Worm (Caenorhabditis elegans) whole organism, L1 larva: ENCODE measurements around the gene ZK666.1.

Experiments
- C16A3.4 ChIP-seq: fragments of 150-350 bp; optimal IDR thresholded peaks from 2 replicates; lab custom pipeline; 2014; ENCODE audit warnings: missing biosample characterization, missing genetic modification characterization
- F16B12.6 ChIP-seq: fragments of 150-350 bp; optimal IDR thresholded peaks from 2 replicates; lab custom pipeline; 2014; ENCODE audit warnings: missing biosample characterization, missing genetic modification characterization
- ceh-90 ChIP-seq: sonication (generic microtip); optimal IDR thresholded peaks from 2 replicates; lab custom pipeline; 2016; ENCODE audit warnings: missing genetic modification characterization, missing compliant biosample characterization
- lir-3 ChIP-seq: sonication (generic microtip); optimal IDR thresholded peaks from 2 replicates; lab custom pipeline; 2016; ENCODE audit warnings: mild to moderate bottlenecking, missing genetic modification characterization, moderate library complexity, missing compliant biosample characterization; ENCODE audit not compliant: poor library complexity
- lsy-2 ChIP-seq, 2 experiments: fragments of 150-350 bp; optimal IDR thresholded peaks; 2 replicates each; lab custom pipeline; 2014; ENCODE audit warnings: missing biosample characterization in 2 of 2, missing genetic modification characterization in 2 of 2
- mab-9 ChIP-seq: fragments of 200-800 bp; sonication (Bioruptor generic); IDR thresholded peaks from 2 replicates; pipeline ENCODE4 v1.3.6; 2022; ENCODE audit warnings: missing genetic modification reagents, missing genetic modification characterization, missing compliant biosample characterization
- swsn-7 ChIP-seq: sonication (generic microtip); optimal IDR thresholded peaks from 2 replicates; lab custom pipeline; 2016; ENCODE audit warnings: missing genetic modification characterization, missing compliant biosample characterization
- unc-130 ChIP-seq: fragments of 150-350 bp; optimal IDR thresholded peaks from 2 replicates; lab custom pipeline; 2017; ENCODE audit warnings: missing biosample characterization, missing genetic modification characterization, inconsistent platforms
- unc-30 ChIP-seq: sonication (generic microtip); optimal IDR thresholded peaks from 2 replicates; lab custom pipeline; 2017; ENCODE audit warnings: missing biosample characterization, missing genetic modification characterization
- zag-1 ChIP-seq: fragments of 150-350 bp; optimal IDR thresholded peaks from 2 replicates; lab custom pipeline; 2014; ENCODE audit warnings: missing biosample characterization, missing genetic modification characterization

Gene ZK666.1

ce11 chrII:10435836-10436235, 35.3 kb downstream of the ZK666.1 start, which contains the start of gene cut-4:
Gene cut-4, plus strand, starts transcription at chrII:10436136.
- TF ChIP-seq zag-1 (tag; lab: Kevin White, UChicago) (no peak), swsn-7 (tag; lab: Kevin White, UChicago) (no peak)
- TF ChIP-seq, all 84 proteins: peak for 0

- TF ChIP-seq F16B12.6 (tag; lab: Kevin White, UChicago) (no peak), unc-30 (tag; lab: Kevin White, UChicago) (no peak), swsn-7 (tag; lab: Kevin White, UChicago) (no peak), mab-9 (GFP tag; lab: Robert Waterston, UW) (no peak), unc-130 (no peak), ceh-90 (tag; lab: Kevin White, UChicago) (no peak), lsy-2 (tag; optimal IDR thresholded peaks at IDR 0.05; lab: Kevin White, UChicago) (no peak), lir-3 (tag; lab: Kevin White, UChicago) (no peak), C16A3.4 (tag; lab: Kevin White, UChicago) (no peak)
Measured at ce11 chrII:10421941-10422340, 49.2 kb downstream of the ZK666.1 start, which contains the start of gene frpr-21. Gene frpr-21, minus strand, starts transcription at chrII:10422041.
